Worm (Caenorhabditis elegans) whole organism, L4/young adult: ENCODE measurements around the gene rbd-1.

ENCODE experiments used
- dao-5 ChIP-seq: sonication (generic microtip); optimal IDR thresholded peaks from 2 replicates; lab custom pipeline; 2016; ENCODE audit warnings: missing genotype, missing genetic modification characterization, moderate library complexity, missing compliant biosample characterization
- him-1 ChIP-seq: sonication (generic microtip); optimal IDR thresholded peaks from 2 replicates; lab custom pipeline; 2016; ENCODE audit warnings: missing genotype, missing genetic modification reagents, missing genetic modification characterization, missing compliant biosample characterization

DNA sequence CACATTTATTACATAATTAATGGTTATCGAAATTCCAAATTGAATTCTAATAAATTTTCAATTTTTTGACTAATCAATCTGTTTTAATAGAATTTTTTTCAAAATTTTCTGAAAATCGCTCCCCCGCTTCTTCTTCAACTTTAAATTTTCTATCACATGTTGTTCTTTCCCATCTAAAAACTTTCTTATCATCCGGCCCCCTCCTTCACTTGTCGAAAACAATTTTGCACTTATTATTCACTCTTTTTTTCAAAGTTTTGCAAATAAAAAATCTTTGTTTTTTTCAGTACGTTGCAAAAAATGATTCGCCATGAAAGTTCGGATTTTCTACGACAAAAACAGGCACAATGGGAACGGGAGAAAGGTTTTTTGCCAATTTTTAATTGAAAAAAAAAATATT lies 36.4 kb upstream of the rbd-1 start, which contains the start of gene T23B5.3:
- TF ChIP-seq him-1 (tag; lab: Kevin White, UChicago) (no peak), dao-5 (tag; lab: Kevin White, UChicago) (no peak)
